Fruit fly (Drosophila melanogaster): ENCODE measurements around the gene Ir75d.

- TF ChIP-seq Ets98B (GFP tag; IDR thresholded peaks at IDR 0.05) (no peak), Snoo (tag; optimal IDR thresholded peaks at IDR 0.05) (no peak), CG14655 (GFP tag; optimal IDR thresholded peaks at IDR 0.05) (no peak), EcR (GFP tag; optimal IDR thresholded peaks at IDR 0.05) (no peak), CG8301 (tag; optimal IDR thresholded peaks at IDR 0.05) (no peak), CG13204 (GFP tag; optimal IDR thresholded peaks at IDR 0.05) (no peak), CG17806 (tag; optimal IDR thresholded peaks at IDR 0.05) (no peak), CG15710 (tag; optimal IDR thresholded peaks at IDR 0.05) (no peak), gl (tag; optimal IDR thresholded peaks at IDR 0.05) (no peak), CG12605 (GFP tag; IDR thresholded peaks at IDR 0.05) (no peak), CG34367 (tag; optimal IDR thresholded peaks at IDR 0.05) (no peak), CG8159 (tag; optimal IDR thresholded peaks at IDR 0.05) (no peak), fd96Ca (GFP tag; IDR thresholded peaks at IDR 0.05) (no peak)
Measured at dm6 chr3L:18949137-18949536, 38.2 kb upstream of the Ir75d start.
